Worm (Caenorhabditis elegans) whole organism, late embryonic: ENCODE data around the gene R02F11.1.

Experiments
- ama-1 ChIP-seq: fragments of 150-350 bp; optimal IDR thresholded peaks from 2 replicates; lab custom pipeline; 2014
- ceh-14 ChIP-seq: sonication (generic microtip); optimal IDR thresholded peaks from 2 replicates; lab custom pipeline; 2016; ENCODE audit warnings: missing genotype, missing genetic modification characterization, missing compliant biosample characterization
- ceh-22 ChIP-seq: sonication (generic microtip); optimal IDR thresholded peaks from 2 replicates; lab custom pipeline; 2017; ENCODE audit warnings: missing biosample characterization, missing genetic modification characterization
- dve-1 ChIP-seq: sonication (generic microtip); optimal IDR thresholded peaks from 2 replicates; lab custom pipeline; 2017; ENCODE audit warnings: antibody characterized with exemption, mild to moderate bottlenecking, missing genetic modification characterization, missing compliant biosample characterization
- fkh-10 ChIP-seq: fragments of 150-350 bp; optimal IDR thresholded peaks from 2 replicates; lab custom pipeline; 2014; ENCODE audit warnings: missing biosample characterization, missing genetic modification reagents, missing genetic modification characterization
- hlh-15 ChIP-seq: sonication (generic microtip); optimal IDR thresholded peaks from 2 replicates; lab custom pipeline; 2016; ENCODE audit warnings: missing genetic modification characterization, missing compliant biosample characterization
- hlh-30 ChIP-seq: sonication (generic microtip); optimal IDR thresholded peaks from 2 replicates; lab custom pipeline; 2017; ENCODE audit warnings: antibody characterized with exemption, missing genetic modification characterization, missing compliant biosample characterization; ENCODE audit not compliant: insufficient read depth
- mec-3 ChIP-seq: sonication (generic microtip); optimal IDR thresholded peaks from 2 replicates; lab custom pipeline; 2016; ENCODE audit warnings: borderline replicate concordance, missing genetic modification characterization, missing compliant biosample characterization
- nhr-11 ChIP-seq: fragments of 150-350 bp; optimal IDR thresholded peaks from 2 replicates; lab custom pipeline; 2014; ENCODE audit warnings: missing biosample characterization, missing genetic modification characterization
- pha-4 ChIP-seq: fragments of 150-350 bp; optimal IDR thresholded peaks from 2 replicates; lab custom pipeline; 2018; ENCODE audit warnings: missing biosample characterization, missing genetic modification reagents, missing genetic modification characterization
- tbx-2 ChIP-seq: sonication (generic microtip); optimal IDR thresholded peaks from 2 replicates; lab custom pipeline; 2016; ENCODE audit warnings: missing genetic modification characterization, missing compliant biosample characterization
- tbx-7 ChIP-seq: sonication (generic microtip); optimal IDR thresholded peaks from 2 replicates; lab custom pipeline; 2016; ENCODE audit warnings: missing genotype, missing genetic modification characterization, missing compliant biosample characterization
- unc-86 ChIP-seq: sonication (generic microtip); optimal IDR thresholded peaks from 2 replicates; lab custom pipeline; 2016; ENCODE audit warnings: missing genetic modification characterization, missing compliant biosample characterization

DNA sequence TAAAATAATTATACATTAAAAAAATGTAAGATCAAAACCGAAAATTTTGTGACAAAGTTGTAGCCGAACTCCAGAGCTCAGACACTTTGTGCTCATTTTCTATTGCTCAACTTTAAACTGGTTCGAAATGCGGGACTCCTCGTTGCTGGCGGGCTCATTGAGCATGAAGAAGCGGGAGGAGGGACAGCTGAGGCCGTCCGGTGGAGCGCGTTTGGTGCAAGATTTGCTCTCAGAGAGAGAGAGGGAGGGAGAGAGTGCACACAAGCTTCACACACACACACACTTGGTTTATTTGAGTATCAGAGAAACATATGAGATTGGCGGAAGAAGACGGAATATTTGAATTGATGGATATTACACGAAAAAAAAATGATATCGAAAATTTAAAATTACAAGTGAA, 9.8 kb downstream of the R02F11.1 start:
- TF ChIP-seq mec-3 (tag; lab: Kevin White, UChicago), result no peak
- TF ChIP-seq pha-4 (tag; lab: Kevin White, UChicago), result no peak
- no peak for TF ChIP-seq ama-1 (lab: Kevin White, UChicago)
- TF ChIP-seq tbx-7 (tag; lab: Kevin White, UChicago), result no peak
- TF ChIP-seq tbx-2 (tag; lab: Kevin White, UChicago), result peak; percentile 40
- no peak for TF ChIP-seq hlh-30 (tag; lab: Kevin White, UChicago)
- no peak for TF ChIP-seq unc-86
- TF ChIP-seq nhr-11 (tag; lab: Kevin White, UChicago), result no peak
- TF ChIP-seq fkh-10 (GFP tag; lab: Kevin White, UChicago), result no peak
- TF ChIP-seq ceh-22 (tag; lab: Kevin White, UChicago), result no peak
- no peak for TF ChIP-seq ceh-14 (tag; lab: Kevin White, UChicago)
- TF ChIP-seq hlh-15 (tag; lab: Kevin White, UChicago), result no peak
- TF ChIP-seq dve-1, result no peak
